Fruit fly (Drosophila melanogaster) whole organism, embryonic: ENCODE measurements around the gene CG2961.

Experiments used
- Aef1 ChIP-seq: fragments of 200-800 bp; sonication (Bioruptor generic); IDR thresholded peaks from 3 replicates; pipeline ENCODE4 v1.3.6; 2022; ENCODE audit warnings: missing biosample characterization, missing genetic modification characterization
- Atf6 ChIP-seq: fragments of 200-800 bp; sonication (Bioruptor generic); IDR thresholded peaks from 2 replicates; pipeline ENCODE4 v1.3.6; 2022; ENCODE audit warnings: missing biosample characterization, missing genetic modification characterization
- B-H1 ChIP-seq: fragments of 200-800 bp; sonication (Bioruptor generic); IDR thresholded peaks from 3 replicates; pipeline ENCODE4 v1.3.6; 2022; ENCODE audit warnings: missing biosample characterization, missing genetic modification characterization
- BEAF-32 ChIP-seq: fragments of 200-800 bp; sonication (Bioruptor generic); optimal IDR thresholded peaks from 3 replicates; lab custom pipeline; 2017; ENCODE audit warnings: missing biosample characterization, missing genetic modification characterization, mild to moderate bottlenecking, moderate library complexity, missing genetic modification reagents
- CG11456 ChIP-seq: fragments of 200-800 bp; sonication (Bioruptor generic); IDR thresholded peaks from 3 replicates; pipeline ENCODE4 v1.3.6; 2022; ENCODE audit warnings: missing biosample characterization, missing genetic modification characterization
- CG12744 ChIP-seq: fragments of 200-800 bp; sonication (Bioruptor generic); optimal IDR thresholded peaks from 2 replicates; lab custom pipeline; 2016; ENCODE audit warnings: missing biosample characterization, missing genetic modification characterization
- CG13624 ChIP-seq: fragments of 200-800 bp; sonication (Bioruptor generic); optimal IDR thresholded peaks from 2 replicates; lab custom pipeline; 2016; ENCODE audit warnings: missing biosample characterization, missing genetic modification characterization
- CG14014 ChIP-seq: fragments of 200-800 bp; sonication (Bioruptor generic); IDR thresholded peaks from 2 replicates; pipeline ENCODE4 v1.3.6; 2022; ENCODE audit warnings: missing biosample characterization, missing genetic modification characterization
- CG15011 ChIP-seq: fragments of 200-800 bp; sonication (Bioruptor generic); optimal IDR thresholded peaks from 3 replicates; lab custom pipeline; 2018; ENCODE audit warnings: missing biosample characterization, mild to moderate bottlenecking, missing genetic modification characterization
- CG17359 ChIP-seq: fragments of 200-800 bp; sonication (Bioruptor generic); optimal IDR thresholded peaks from 3 replicates; lab custom pipeline; 2018; ENCODE audit warnings: missing biosample characterization, mild to moderate bottlenecking, missing genetic modification characterization, moderate library complexity
- CG17829 ChIP-seq: fragments of 200-800 bp; optimal IDR thresholded peaks from 2 replicates; lab custom pipeline; 2019; ENCODE audit warnings: missing biosample characterization, mild to moderate bottlenecking, missing genetic modification characterization, moderate library complexity
- CG3065 ChIP-seq: fragments of 200-800 bp; sonication (Bioruptor generic); optimal IDR thresholded peaks from 2 replicates; lab custom pipeline; 2016; ENCODE audit warnings: missing biosample characterization, missing genetic modification characterization
- CG32532 ChIP-seq: fragments of 200-800 bp; sonication (Bioruptor generic); IDR thresholded peaks from 2 replicates; pipeline ENCODE4 v1.3.6; 2022; ENCODE audit warnings: missing biosample characterization, missing genetic modification characterization
- CG7839 ChIP-seq: fragments of 200-800 bp; sonication (Bioruptor generic); optimal IDR thresholded peaks from 3 replicates; lab custom pipeline; 2018; ENCODE audit warnings: missing biosample characterization, mild to moderate bottlenecking, missing genetic modification characterization, moderate library complexity
- CG8478 ChIP-seq: fragments of >200 bp; optimal IDR thresholded peaks from 2 replicates; lab custom pipeline; 2018
- CG8924 ChIP-seq: fragments of 200-800 bp; optimal IDR thresholded peaks from 3 replicates; lab custom pipeline; 2019; ENCODE audit warnings: missing biosample characterization, mild to moderate bottlenecking, missing genetic modification characterization, moderate library complexity
- CG9215 ChIP-seq: fragments of 200-800 bp; sonication (Bioruptor generic); IDR thresholded peaks from 2 replicates; pipeline ENCODE4 v1.3.6; 2022; ENCODE audit warnings: missing biosample characterization, missing genetic modification characterization
- D ChIP-seq, 2 experiments: fragments of 200-800 bp in 1 of 2; fragments of >200 bp in 1 of 2; sonication (Bioruptor generic) in 1 of 2; optimal IDR thresholded peaks; 2 replicates in 1 of 2; 3 replicates in 1 of 2; lab custom pipeline; 2017; ENCODE audit warnings: mild to moderate bottlenecking in 1 of 2, missing biosample characterization in 1 of 2, missing genetic modification characterization in 1 of 2, missing genetic modification reagents in 1 of 2
- D19A ChIP-seq: fragments of 200-800 bp; optimal IDR thresholded peaks from 3 replicates; lab custom pipeline; 2019; ENCODE audit warnings: missing biosample characterization, mild to moderate bottlenecking, missing genetic modification characterization, moderate library complexity
- Elba2 ChIP-seq: fragments of 200-800 bp; sonication (Bioruptor generic); optimal IDR thresholded peaks from 3 replicates; lab custom pipeline; 2016; ENCODE audit warnings: missing biosample characterization, missing genetic modification characterization
- Ets65A ChIP-seq: fragments of 200-800 bp; sonication (Bioruptor generic); peaks from one replicate; lab custom pipeline; 2016; ENCODE audit warnings: missing biosample characterization, missing genetic modification characterization
- H2.0 ChIP-seq: fragments of 200-800 bp; sonication (Bioruptor generic); IDR thresholded peaks from 2 replicates; pipeline ENCODE4 v1.3.6; 2022; ENCODE audit warnings: missing biosample characterization, missing genetic modification characterization
- HLH3B ChIP-seq: fragments of 200-800 bp; sonication (Bioruptor generic); IDR thresholded peaks from 2 replicates; pipeline ENCODE4 v1.3.6; 2022; ENCODE audit warnings: missing biosample characterization, missing genetic modification characterization
- HmgD ChIP-seq: fragments of 200-800 bp; sonication (Bioruptor generic); optimal IDR thresholded peaks from 3 replicates; lab custom pipeline; 2016; ENCODE audit warnings: missing biosample characterization, missing genetic modification characterization
- Kr ChIP-seq: fragments of 200-800 bp; sonication (Bioruptor generic); optimal IDR thresholded peaks from 2 replicates; lab custom pipeline; 2017; ENCODE audit warnings: missing biosample characterization, mild to moderate bottlenecking, missing genetic modification characterization
- MBD-R2 ChIP-seq: fragments of 200-800 bp; sonication (Bioruptor generic); IDR thresholded peaks from 2 replicates; pipeline ENCODE4 v1.3.6; 2022; ENCODE audit warnings: missing biosample characterization, missing genetic modification characterization
- NfI ChIP-seq: fragments of 200-800 bp; sonication (Bioruptor generic); optimal IDR thresholded peaks from 3 replicates; lab custom pipeline; 2018; ENCODE audit warnings: missing biosample characterization, mild to moderate bottlenecking, missing genetic modification characterization, moderate library complexity
- Rfx ChIP-seq: fragments of 200-800 bp; sonication (Bioruptor generic); IDR thresholded peaks from 2 replicates; pipeline ENCODE4 v1.3.6; 2022; ENCODE audit warnings: missing biosample characterization, missing genetic modification characterization
- Side ChIP-seq: fragments of 200-800 bp; sonication (Bioruptor generic); optimal IDR thresholded peaks from 2 replicates; lab custom pipeline; 2016; ENCODE audit warnings: missing biosample characterization, missing genetic modification characterization
- Sry-β ChIP-seq: fragments of 200-800 bp; sonication (Bioruptor generic); optimal IDR thresholded peaks from 2 replicates; lab custom pipeline; 2018; ENCODE audit warnings: missing biosample characterization, mild to moderate bottlenecking, missing genetic modification characterization, moderate library complexity
- Trl ChIP-seq, 3 experiments: fragments of >200 bp in 2 of 3; fragments of 200-800 bp in 1 of 3; sonication (Bioruptor generic) in 1 of 3; optimal IDR thresholded peaks; 2 replicates in 1 of 3; 3 replicates in 2 of 3; lab custom pipeline; 2016 to 2017; ENCODE audit warnings: missing biosample characterization in 1 of 3, missing genetic modification characterization in 1 of 3
- Xrp1 ChIP-seq: fragments of 200-800 bp; sonication (Bioruptor generic); IDR thresholded peaks from 2 replicates; pipeline ENCODE4 v1.3.6; 2022; ENCODE audit warnings: missing biosample characterization, missing genetic modification characterization
- abd-A ChIP-seq: fragments of 200-800 bp; sonication (Bioruptor generic); optimal IDR thresholded peaks from 3 replicates; lab custom pipeline; 2019; ENCODE audit warnings: missing biosample characterization, mild to moderate bottlenecking, missing genetic modification characterization, moderate library complexity
- amos ChIP-seq: fragments of 200-800 bp; sonication (Bioruptor generic); IDR thresholded peaks from 2 replicates; pipeline ENCODE4 v1.3.6; 2022; ENCODE audit warnings: missing biosample characterization, missing genetic modification characterization; ENCODE audit not compliant: partially characterized antibody
- bowl ChIP-seq: fragments of 200-800 bp; sonication (Bioruptor generic); IDR thresholded peaks from 2 replicates; pipeline ENCODE4 v1.3.6; 2022; ENCODE audit warnings: missing biosample characterization, missing genetic modification characterization
- croc ChIP-seq: fragments of 200-800 bp; sonication (Bioruptor generic); conservative IDR thresholded peaks from 3 replicates; pipeline ENCODE4 v1.3.6; 2022; ENCODE audit warnings: missing biosample characterization, missing genetic modification characterization
- disco-r ChIP-seq: fragments of 200-800 bp; sonication (Bioruptor generic); optimal IDR thresholded peaks from 2 replicates; lab custom pipeline; 2016; ENCODE audit warnings: missing biosample characterization, missing genetic modification characterization
- dmrt11E ChIP-seq: fragments of 200-800 bp; sonication (Bioruptor generic); optimal IDR thresholded peaks from 3 replicates; lab custom pipeline; 2018; ENCODE audit warnings: missing biosample characterization, mild to moderate bottlenecking, missing genetic modification characterization, moderate library complexity
- gro ChIP-seq: fragments of 200-800 bp; sonication (Bioruptor generic); optimal IDR thresholded peaks from 2 replicates; lab custom pipeline; 2016; ENCODE audit warnings: missing biosample characterization, missing genetic modification characterization
- hth ChIP-seq: fragments of >200 bp; optimal IDR thresholded peaks from 2 replicates; lab custom pipeline; 2017; ENCODE audit warnings: inconsistent platforms
- lilli ChIP-seq: fragments of 200-800 bp; sonication (Bioruptor generic); optimal IDR thresholded peaks from 3 replicates; lab custom pipeline; 2016; ENCODE audit warnings: missing biosample characterization, missing genetic modification characterization
- nerfin-1 ChIP-seq: fragments of 200-800 bp; sonication (Bioruptor generic); optimal IDR thresholded peaks from 3 replicates; lab custom pipeline; 2019; ENCODE audit warnings: missing biosample characterization, mild to moderate bottlenecking, missing genetic modification characterization, moderate library complexity
- pita ChIP-seq: fragments of 200-800 bp; sonication (Bioruptor generic); optimal IDR thresholded peaks from 2 replicates; lab custom pipeline; 2017; ENCODE audit warnings: missing biosample characterization, mild to moderate bottlenecking, missing genetic modification characterization
- pnt ChIP-seq: fragments of 200-800 bp; sonication (Bioruptor generic); optimal IDR thresholded peaks from 3 replicates; lab custom pipeline; 2016; ENCODE audit warnings: missing biosample characterization, missing genetic modification characterization
- salm ChIP-seq: fragments of 200-800 bp; sonication (Bioruptor generic); optimal IDR thresholded peaks from 2 replicates; lab custom pipeline; 2018; ENCODE audit warnings: missing biosample characterization, mild to moderate bottlenecking, missing genetic modification characterization
- sim ChIP-seq: fragments of 200-800 bp; sonication (Bioruptor generic); IDR thresholded peaks from 2 replicates; pipeline ENCODE4 v1.3.6; 2022; ENCODE audit warnings: missing biosample characterization, missing genetic modification characterization
- sima ChIP-seq: fragments of 200-800 bp; sonication (Bioruptor generic); optimal IDR thresholded peaks from 2 replicates; lab custom pipeline; 2016; ENCODE audit warnings: missing biosample characterization, missing genetic modification characterization
- slbo ChIP-seq: fragments of 200-800 bp; sonication (Bioruptor generic); IDR thresholded peaks from 2 replicates; pipeline ENCODE4 v1.3.6; 2022; ENCODE audit warnings: missing biosample characterization, missing genetic modification characterization
- zfh1 ChIP-seq: fragments of 200-800 bp; sonication (Bioruptor generic); IDR thresholded peaks from 3 replicates; pipeline ENCODE4 v1.3.6; 2022; ENCODE audit warnings: missing biosample characterization, missing genetic modification characterization
- zfh2 ChIP-seq: fragments of 200-800 bp; sonication (Bioruptor generic); optimal IDR thresholded peaks from 2 replicates; lab custom pipeline; 2016; ENCODE audit warnings: missing biosample characterization, missing genetic modification characterization

The CG2961 gene

dm6 chrX:10184355-10185058, 48.4 kb downstream of the CG2961 start (continued):
- TF ChIP-seq Sry-β (GFP tag; lab: Kevin White, UChicago) (no peak), H2.0 (GFP tag; lab: Robert Waterston, UW) (peak; percentile 40; the same call in 1 of the 2 replicates), salm (tag; lab: Kevin White, UChicago) (no peak), slbo (GFP tag; lab: Robert Waterston, UW) (peak; percentile 78), sim (no peak), gro (GFP tag; lab: Kevin White, UChicago) (peak; percentile 70), croc (GFP tag; lab: Robert Waterston, UW) (0 out of 3 replicates have a peak, but pooled peaks have one; percentile 24), HmgD (GFP tag; lab: Kevin White, UChicago) (no peak), hth (lab: Kevin White, UChicago) (no peak), D (optimal IDR thresholded peaks at IDR 0.05; lab: Kevin White, UChicago) (no peak), D (GFP tag; optimal IDR thresholded peaks at IDR 0.05; lab: Kevin White, UChicago) (peak; percentile 0), sima (GFP tag; lab: Kevin White, UChicago) (no peak), Kr (GFP tag; lab: Kevin White, UChicago) (no peak), Elba2 (GFP tag; lab: Kevin White, UChicago) (no peak), CG7839 (tag; lab: Kevin White, UChicago) (peak; percentile 73), Atf6 (GFP tag; lab: Robert Waterston, UW) (peak; percentile 84), zfh2 (peak; percentile 30), disco-r (GFP tag; lab: Kevin White, UChicago) (no peak), CG15011 (peak; percentile 16), zfh1 (GFP tag; lab: Robert Waterston, UW) (peak; percentile 49; the same call in 2 of the 3 replicates), CG3065 (GFP tag; lab: Kevin White, UChicago) (no peak), abd-A (tag; lab: Kevin White, UChicago) (peak; percentile 74), pnt (GFP tag; lab: Kevin White, UChicago) (peak; percentile 40), Xrp1 (GFP tag; lab: Robert Waterston, UW) (peak; percentile 59), CG17829 (peak; percentile 10), bowl (GFP tag; lab: Robert Waterston, UW) (peak; percentile 38; the same call in 1 of the 2 replicates), Rfx (GFP tag; lab: Robert Waterston, UW) (peak; percentile 81), Aef1 (GFP tag; lab: Robert Waterston, UW) (peak; percentile 56), D19A (no peak), CG17359 (no peak), CG8478 (lab: Kevin White, UChicago) (no peak), amos (GFP tag; lab: Robert Waterston, UW) (no peak), Trl (optimal IDR thresholded peaks at IDR 0.05; lab: Kevin White, UChicago) (no peak), Trl (GFP tag; optimal IDR thresholded peaks at IDR 0.05; lab: Kevin White, UChicago) (peak; percentile 47), CG13624 (GFP tag; lab: Kevin White, UChicago) (peak; percentile 83), MBD-R2 (GFP tag; lab: Robert Waterston, UW) (peak; percentile 54), pita (GFP tag; lab: Kevin White, UChicago) (no peak), HLH3B (GFP tag; lab: Robert Waterston, UW) (peak; percentile 73), B-H1 (GFP tag; lab: Robert Waterston, UW) (peak; percentile 39; the same call in 1 of the 3 replicates), dmrt11E (no peak), Ets65A (GFP tag; lab: Kevin White, UChicago) (peak; percentile 27), nerfin-1 (tag; lab: Kevin White, UChicago) (no peak), CG12744 (GFP tag; lab: Kevin White, UChicago) (no peak), CG32532 (GFP tag; lab: Robert Waterston, UW) (peak; percentile 84), CG9215 (GFP tag; lab: Robert Waterston, UW) (peak; percentile 70), CG11456 (GFP tag; lab: Robert Waterston, UW) (peak; percentile 69; the same call in 1 of the 3 replicates), CG14014 (GFP tag; lab: Robert Waterston, UW) (peak; percentile 76), NfI (GFP tag; lab: Kevin White, UChicago) (peak; percentile 37), Side (GFP tag; lab: Kevin White, UChicago) (peak; percentile 61), lilli (peak; percentile 52), BEAF-32 (GFP tag; lab: Kevin White, UChicago) (no peak), CG8924 (peak; percentile 20)
